Worm (Caenorhabditis elegans) whole organism, L1 larva: ENCODE measurements around the gene clec-232.

ENCODE experiments used
- C04F5.9 ChIP-seq: sonication (generic microtip); optimal IDR thresholded peaks from 2 replicates; lab custom pipeline; 2016; ENCODE audit warnings: missing genetic modification characterization, missing compliant biosample characterization
- aha-1 ChIP-seq: fragments of 150-350 bp; optimal IDR thresholded peaks from 2 replicates; lab custom pipeline; 2014; ENCODE audit warnings: missing biosample characterization, missing genetic modification characterization
- lin-39 ChIP-seq: fragments of 150-350 bp; optimal IDR thresholded peaks from 2 replicates; lab custom pipeline; 2014; ENCODE audit warnings: missing biosample characterization, missing genetic modification reagents, missing genetic modification characterization
- nhr-47 ChIP-seq: sonication (generic microtip); optimal IDR thresholded peaks from 2 replicates; lab custom pipeline; 2016; ENCODE audit warnings: mild to moderate bottlenecking, missing genetic modification characterization, moderate library complexity, missing compliant biosample characterization
- nhr-77 ChIP-seq: fragments of 150-350 bp; optimal IDR thresholded peaks from 2 replicates; lab custom pipeline; 2014; ENCODE audit warnings: missing biosample characterization, missing genetic modification characterization
- nhr-90 ChIP-seq: sonication (generic microtip); optimal IDR thresholded peaks from 2 replicates; lab custom pipeline; 2016; ENCODE audit warnings: mild to moderate bottlenecking, missing genetic modification characterization, missing compliant biosample characterization; ENCODE audit not compliant: poor library complexity
- sox-4 ChIP-seq: sonication (generic microtip); optimal IDR thresholded peaks from 2 replicates; lab custom pipeline; 2016; ENCODE audit warnings: missing genetic modification characterization, missing compliant biosample characterization
- vab-15 ChIP-seq: sonication (generic microtip); optimal IDR thresholded peaks from 2 replicates; lab custom pipeline; 2017; ENCODE audit warnings: missing genotype, mild to moderate bottlenecking, missing genetic modification characterization, missing compliant biosample characterization
- ztf-4 ChIP-seq: fragments of 150-350 bp; optimal IDR thresholded peaks from 2 replicates; lab custom pipeline; 2014; ENCODE audit warnings: missing biosample characterization, missing genetic modification characterization

DNA sequence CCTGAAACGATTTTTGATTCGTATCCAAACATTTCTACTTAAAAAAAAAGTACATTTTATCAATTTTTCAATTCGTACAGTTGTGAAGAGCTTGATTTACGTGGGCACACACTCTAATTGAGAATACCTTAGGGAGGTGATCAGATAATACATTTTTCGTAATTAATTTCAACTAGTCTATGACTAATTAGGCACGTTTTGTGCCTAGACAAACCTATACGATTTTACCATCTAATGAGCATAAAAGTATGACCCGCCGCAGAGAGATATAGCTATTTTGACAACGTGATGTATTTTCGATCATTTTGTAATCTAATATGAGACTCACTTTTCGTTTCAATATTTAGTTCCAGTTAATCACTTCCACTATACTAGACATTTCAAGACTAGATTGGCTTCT, 41.0 kb downstream of the clec-232 start:
- TF ChIP-seq nhr-90 (tag; lab: Kevin White, UChicago) (no peak), nhr-77 (tag; lab: Kevin White, UChicago) (no peak), C04F5.9 (tag; lab: Kevin White, UChicago) (no peak), ztf-4 (no peak), aha-1 (no peak), nhr-47 (tag; lab: Kevin White, UChicago) (no peak), vab-15 (no peak), lin-39 (tag; lab: Kevin White, UChicago) (no peak), sox-4 (no peak)
